Worm (Caenorhabditis elegans) whole organism, L3 larva: Measurements from ENCODE around the gene fut-6.

Experiments
- ZK546.5 ChIP-seq: sonication (generic microtip); optimal IDR thresholded peaks from 2 replicates; lab custom pipeline; 2017; ENCODE audit warnings: missing biosample characterization, missing genetic modification characterization
- ceh-28 ChIP-seq: fragments of 150-350 bp; optimal IDR thresholded peaks from 2 replicates; lab custom pipeline; 2014; ENCODE audit warnings: missing biosample characterization, missing genetic modification reagents, missing genetic modification characterization
- egl-27 ChIP-seq: sonication (generic microtip); optimal IDR thresholded peaks from 4 replicates; lab custom pipeline; 2017; ENCODE audit warnings: missing biosample characterization, missing genetic modification reagents, missing genetic modification characterization
- elt-1 ChIP-seq: fragments of 150-350 bp; optimal IDR thresholded peaks from 2 replicates; lab custom pipeline; 2014; ENCODE audit warnings: missing biosample characterization, missing genetic modification characterization
- fkh-10 ChIP-seq: sonication (generic microtip); optimal IDR thresholded peaks from 2 replicates; lab custom pipeline; 2017; ENCODE audit warnings: missing biosample characterization, missing genetic modification reagents, missing genetic modification characterization
- lin-15B ChIP-seq: fragments of 150-350 bp; optimal IDR thresholded peaks from 2 replicates; lab custom pipeline; 2014; ENCODE audit warnings: missing biosample characterization, missing genetic modification characterization
- nhr-76 ChIP-seq: fragments of 150-350 bp; sonication (generic microtip); optimal IDR thresholded peaks from 5 replicates; lab custom pipeline; 2014; ENCODE audit warnings: missing biosample characterization, missing genetic modification characterization
- skn-1 ChIP-seq: fragments of 150-350 bp; optimal IDR thresholded peaks from 2 replicates; lab custom pipeline; 2014; ENCODE audit warnings: missing biosample characterization, missing genetic modification characterization
- snpc-4 ChIP-seq: fragments of 150-350 bp; optimal IDR thresholded peaks from 2 replicates; lab custom pipeline; 2014; ENCODE audit warnings: missing biosample characterization, missing genetic modification characterization
- tbx-2 ChIP-seq: sonication (generic microtip); optimal IDR thresholded peaks from 2 replicates; lab custom pipeline; 2016; ENCODE audit warnings: mild to moderate bottlenecking, missing genetic modification characterization, missing compliant biosample characterization

DNA sequence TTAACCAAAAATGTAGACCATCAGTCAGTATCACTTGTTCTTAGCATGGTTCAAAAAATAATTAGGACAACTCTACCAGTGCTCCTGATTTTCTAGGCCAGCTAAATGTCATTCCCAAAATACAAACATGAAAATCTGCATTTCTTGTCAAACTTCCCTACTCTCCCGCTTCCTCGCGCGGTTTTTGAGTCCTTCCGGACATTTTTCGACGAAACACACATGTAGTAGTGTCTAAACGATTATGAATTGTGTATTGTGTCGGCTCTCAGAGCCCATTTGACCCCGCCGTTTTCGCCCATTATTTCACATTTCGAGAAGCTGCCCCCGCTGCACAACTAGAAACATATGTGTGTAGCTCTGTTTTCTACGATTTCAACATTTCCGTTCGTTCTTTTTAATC is 29.1 kb downstream of the fut-6 start, which contains the start of gene F35D11.1:
- TF ChIP-seq egl-27 (tag; lab: Kevin White, UChicago) (no peak), nhr-76 (tag; lab: Kevin White, UChicago) (no peak), ceh-28 (no peak), fkh-10 (no peak), elt-1 (no peak), lin-15B (tag; lab: Kevin White, UChicago) (no peak), tbx-2 (no peak), skn-1 (tag; lab: Kevin White, UChicago) (no peak), snpc-4 (tag; lab: Kevin White, UChicago) (no peak), ZK546.5 (no peak)
